Worm (Caenorhabditis elegans): ENCODE results near the gene srd-74.

- TF ChIP-seq Y53F4B.3 (GFP tag; IDR thresholded peaks at IDR 0.05) (no peak), Y95B8A.8 (GFP tag; IDR thresholded peaks at IDR 0.05) (no peak), pha-4 (tag; optimal IDR thresholded peaks at IDR 0.05) (no peak), ceh-40 (GFP tag; IDR thresholded peaks at IDR 0.05) (no peak), F52B5.7 (tag; optimal IDR thresholded peaks at IDR 0.05) (no peak), ztf-3 (GFP tag; optimal IDR thresholded peaks at IDR 0.05) (no peak), attf-6 (GFP tag; IDR thresholded peaks at IDR 0.05) (no peak), lsy-27 (tag; optimal IDR thresholded peaks at IDR 0.05; ENCODE audit: borderline replicate concordance, insufficient read depth) (no peak), Y56A3A.18 (GFP tag; IDR thresholded peaks at IDR 0.05) (no peak), ztf-22 (GFP tag; optimal IDR thresholded peaks at IDR 0.05) (no peak), unc-62 (GFP tag; optimal IDR thresholded peaks at IDR 0.05) (no peak), fkh-3 (tag; optimal IDR thresholded peaks at IDR 0.05) (no peak)
These were observed 28.5 kb downstream of the srd-74 start, which contains the start of gene C18D11.6 for ce11 chrIII:11810447-11810846.
